Worm (Caenorhabditis elegans) whole organism, L3 larva: ENCODE data around the gene psa-3.

Experiments
- R02D3.7 ChIP-seq: fragments of 150-350 bp; optimal IDR thresholded peaks from 2 replicates; lab custom pipeline; 2014; ENCODE audit warnings: missing biosample characterization, missing genetic modification characterization
- ZK546.5 ChIP-seq: sonication (generic microtip); optimal IDR thresholded peaks from 2 replicates; lab custom pipeline; 2017; ENCODE audit warnings: missing biosample characterization, missing genetic modification characterization
- ama-1 ChIP-seq: fragments of 150-350 bp; optimal IDR thresholded peaks from 2 replicates; lab custom pipeline; 2018
- egl-27 ChIP-seq: sonication (generic microtip); optimal IDR thresholded peaks from 4 replicates; lab custom pipeline; 2017; ENCODE audit warnings: missing biosample characterization, missing genetic modification reagents, missing genetic modification characterization
- elt-1 ChIP-seq: fragments of 150-350 bp; optimal IDR thresholded peaks from 2 replicates; lab custom pipeline; 2014; ENCODE audit warnings: missing biosample characterization, missing genetic modification characterization
- elt-2 ChIP-seq: sonication (generic microtip); optimal IDR thresholded peaks from 2 replicates; lab custom pipeline; 2016; ENCODE audit warnings: missing genetic modification reagents, mild to moderate bottlenecking, missing genetic modification characterization, missing compliant biosample characterization
- elt-3 ChIP-seq, 3 experiments: fragments of 150-350 bp in 1 of 3; sonication (generic microtip) in 2 of 3; optimal IDR thresholded peaks; 2 replicates in 2 of 3; 4 replicates in 1 of 3; lab custom pipeline; 2014 to 2017; ENCODE audit warnings: missing biosample characterization in 3 of 3, missing genetic modification characterization in 3 of 3
- fkh-10 ChIP-seq: sonication (generic microtip); optimal IDR thresholded peaks from 2 replicates; lab custom pipeline; 2017; ENCODE audit warnings: missing biosample characterization, missing genetic modification reagents, missing genetic modification characterization
- fos-1 ChIP-seq: fragments of 150-350 bp; optimal IDR thresholded peaks from 2 replicates; lab custom pipeline; 2014; ENCODE audit warnings: missing biosample characterization, missing genetic modification characterization
- nhr-12 ChIP-seq: fragments of 150-350 bp; optimal IDR thresholded peaks from 2 replicates; lab custom pipeline; 2014; ENCODE audit warnings: missing biosample characterization, missing genetic modification characterization
- nhr-43 ChIP-seq: sonication (generic microtip); optimal IDR thresholded peaks from 2 replicates; lab custom pipeline; 2016; ENCODE audit warnings: mild to moderate bottlenecking, missing genetic modification characterization, missing compliant biosample characterization; ENCODE audit not compliant: poor library complexity, severe bottlenecking
- pha-4 ChIP-seq: fragments of 150-350 bp; optimal IDR thresholded peaks from 2 replicates; lab custom pipeline; 2014; ENCODE audit warnings: missing biosample characterization, missing genetic modification reagents, missing genetic modification characterization

DNA sequence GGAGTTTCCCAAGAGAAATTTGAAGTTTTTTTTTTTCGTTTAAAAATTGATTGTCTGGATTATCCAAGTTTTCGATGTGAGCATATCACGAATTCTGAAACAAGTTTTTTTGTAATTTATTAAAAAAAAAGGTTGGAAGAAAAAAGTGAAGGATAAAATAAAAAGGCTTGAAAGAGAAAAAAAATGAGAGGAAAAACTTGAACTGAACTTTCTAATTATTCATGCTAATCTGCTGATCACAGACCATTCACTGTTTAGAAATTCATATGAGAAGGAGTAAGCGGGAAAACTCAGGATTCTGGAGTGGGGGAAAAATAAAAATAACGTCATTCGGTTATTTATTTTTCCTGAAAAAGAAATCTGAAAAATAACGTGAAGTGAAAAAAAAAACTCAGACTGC is 30.0 kb upstream of the psa-3 start, which contains the start of gene svh-5:
- TF ChIP-seq ZK546.5 (tag; lab: Kevin White, UChicago) (no peak), elt-2 (no peak), R02D3.7 (tag; lab: Kevin White, UChicago) (no peak), pha-4 (tag; lab: Kevin White, UChicago) (no peak), nhr-12 (tag; lab: Kevin White, UChicago) (no peak), ama-1 (lab: Kevin White, UChicago) (no peak), fos-1 (no peak), egl-27 (tag; lab: Kevin White, UChicago) (no peak), elt-1 (tag; lab: Kevin White, UChicago) (no peak), nhr-43 (tag; lab: Kevin White, UChicago) (no peak), elt-3 (tag; optimal IDR thresholded peaks at IDR 0.05; lab: Kevin White, UChicago) (no peak), fkh-10 (GFP tag; lab: Kevin White, UChicago) (no peak)
